Worm (Caenorhabditis elegans) whole organism, L2 larva: ENCODE measurements around the gene ZK180.7.

Experiments used
- ZK546.5 ChIP-seq: sonication (generic microtip); optimal IDR thresholded peaks from 2 replicates; lab custom pipeline; 2017; ENCODE audit warnings: missing biosample characterization, missing genetic modification characterization
- nhr-11 ChIP-seq: fragments of 150-350 bp; optimal IDR thresholded peaks from 2 replicates; lab custom pipeline; 2014; ENCODE audit warnings: missing biosample characterization, missing genetic modification characterization
- nhr-237 ChIP-seq: fragments of 150-350 bp; optimal IDR thresholded peaks from 2 replicates; lab custom pipeline; 2014; ENCODE audit warnings: missing biosample characterization, missing genetic modification characterization
- ztf-1 ChIP-seq: fragments of 200-800 bp; sonication (Bioruptor generic); conservative IDR thresholded peaks from 2 replicates; pipeline ENCODE4 v1.3.6; 2022; ENCODE audit warnings: missing genetic modification characterization, missing compliant biosample characterization

DNA sequence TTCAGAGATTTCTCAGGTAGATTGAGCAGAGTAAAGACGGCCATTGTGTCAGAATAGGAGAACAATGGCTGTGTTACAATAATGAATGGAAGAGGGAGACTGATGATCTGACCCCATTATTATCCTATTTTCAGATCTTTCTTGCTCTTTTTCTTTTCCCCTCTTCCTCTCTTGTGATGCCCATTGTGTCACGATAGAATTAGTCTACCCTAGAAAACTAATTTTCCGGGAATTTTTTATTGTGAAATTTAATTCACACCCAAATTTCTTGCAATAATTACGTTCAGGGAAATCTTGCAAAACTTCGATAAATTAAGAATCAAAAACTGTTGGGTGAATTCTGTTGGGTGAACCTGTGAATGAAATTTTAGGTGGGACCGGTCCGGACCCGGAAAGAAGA, 49.3 kb upstream of the ZK180.7 start, which contains the start of gene fbxb-75:
- TF ChIP-seq ZK546.5 (tag; lab: Kevin White, UChicago) (no peak), nhr-11 (tag; lab: Kevin White, UChicago) (no peak), ztf-1 (GFP tag; lab: Robert Waterston, UW) (no peak), nhr-237 (tag; lab: Kevin White, UChicago) (no peak)
